Fruit fly (Drosophila melanogaster) whole organism, embryonic: Measurements from ENCODE around the gene Apt1.

Experiments
- CG8478 ChIP-seq: fragments of >200 bp; optimal IDR thresholded peaks from 2 replicates; lab custom pipeline; 2018
- Dfd ChIP-seq, 2 experiments: fragments of >200 bp; optimal IDR thresholded peaks; 2 replicates each; lab custom pipeline; 2017; ENCODE audit warnings: missing biosample characterization in 2 of 2, missing genetic modification characterization in 2 of 2
- GATAe ChIP-seq: fragments of 200-800 bp; sonication (Bioruptor generic); conservative IDR thresholded peaks from 2 replicates; pipeline ENCODE4 v1.3.6; 2022; ENCODE audit warnings: missing biosample characterization, missing genetic modification characterization
- Meics ChIP-seq: fragments of 200-800 bp; sonication (Bioruptor generic); optimal IDR thresholded peaks from 2 replicates; lab custom pipeline; 2017; ENCODE audit warnings: missing biosample characterization, mild to moderate bottlenecking, missing genetic modification characterization
- salm ChIP-seq: fragments of 200-800 bp; sonication (Bioruptor generic); optimal IDR thresholded peaks from 2 replicates; lab custom pipeline; 2018; ENCODE audit warnings: missing biosample characterization, mild to moderate bottlenecking, missing genetic modification characterization
- tx ChIP-seq: fragments of 200-800 bp; sonication (Bioruptor generic); optimal IDR thresholded peaks from 2 replicates; lab custom pipeline; 2016; ENCODE audit warnings: missing biosample characterization, missing genetic modification characterization
- wek ChIP-seq: fragments of 200-800 bp; sonication (Bioruptor generic); optimal IDR thresholded peaks from 3 replicates; lab custom pipeline; 2018; ENCODE audit warnings: missing biosample characterization, mild to moderate bottlenecking, missing genetic modification characterization, moderate library complexity

- TF ChIP-seq Dfd (GFP tag; optimal IDR thresholded peaks at IDR 0.05; lab: Kevin White, UChicago) (no peak), GATAe (GFP tag; lab: Robert Waterston, UW) (no peak), salm (no peak), wek (GFP tag; lab: Kevin White, UChicago) (no peak), tx (no peak), CG8478 (lab: Kevin White, UChicago) (no peak), Meics (GFP tag; lab: Kevin White, UChicago) (no peak)
Measured at dm6 chr3L:11623245-11623883, 4.5 kb upstream of the Apt1 start.
